Worm (Caenorhabditis elegans) whole organism, L4 larva: ENCODE measurements around the gene hmgr-1.

Experiments
- F49E8.2 ChIP-seq: sonication (generic microtip); optimal IDR thresholded peaks from 2 replicates; lab custom pipeline; 2016; ENCODE audit warnings: missing compliant biosample characterization, mild to moderate bottlenecking, missing genetic modification characterization, borderline replicate concordance
- R02D3.7 ChIP-seq: fragments of 150-350 bp; sonication (generic microtip); optimal IDR thresholded peaks from 3 replicates; lab custom pipeline; 2014; ENCODE audit warnings: missing biosample characterization, missing genetic modification characterization
- T20F7.1 ChIP-seq: fragments of 200-800 bp; sonication (Bioruptor generic); optimal IDR thresholded peaks from 2 replicates; lab custom pipeline; 2018; ENCODE audit warnings: mild to moderate bottlenecking, missing genetic modification characterization, missing compliant biosample characterization
- T26A8.4 ChIP-seq: fragments of 200-800 bp; sonication (Bioruptor generic); IDR thresholded peaks from 2 replicates; pipeline ENCODE4 v1.3.6; 2022; ENCODE audit warnings: missing genetic modification characterization, missing compliant biosample characterization
- Y105C5A.15 ChIP-seq: fragments of 200-800 bp; sonication (Bioruptor generic); IDR thresholded peaks from 2 replicates; pipeline ENCODE4 v1.3.6; 2022; ENCODE audit warnings: missing genetic modification characterization, missing compliant biosample characterization
- ZK546.5 ChIP-seq, 2 experiments: sonication (generic microtip); optimal IDR thresholded peaks; 2 replicates each; lab custom pipeline; 2017; ENCODE audit warnings: missing biosample characterization in 2 of 2, missing genetic modification characterization in 2 of 2
- ama-1 ChIP-seq: fragments of 150-350 bp; optimal IDR thresholded peaks from 2 replicates; lab custom pipeline; 2014; ENCODE audit warnings: inconsistent platforms, mixed read lengths
- ceh-20 ChIP-seq: fragments of 200-800 bp; sonication (Bioruptor generic); IDR thresholded peaks from 2 replicates; pipeline ENCODE4 v1.3.6; 2022; ENCODE audit warnings: missing genetic modification reagents, missing genetic modification characterization, missing compliant biosample characterization
- ceh-28 ChIP-seq: fragments of 150-350 bp; optimal IDR thresholded peaks from 2 replicates; lab custom pipeline; 2014; ENCODE audit warnings: missing biosample characterization, missing genetic modification reagents, missing genetic modification characterization
- ceh-32 ChIP-seq: sonication (generic microtip); optimal IDR thresholded peaks from 2 replicates; lab custom pipeline; 2016; ENCODE audit warnings: mild to moderate bottlenecking, missing genetic modification characterization, missing compliant biosample characterization; ENCODE audit not compliant: poor library complexity
- ceh-62 ChIP-seq: sonication (generic microtip); optimal IDR thresholded peaks from 2 replicates; lab custom pipeline; 2017; ENCODE audit warnings: missing biosample characterization, missing genetic modification characterization
- ceh-82 ChIP-seq: sonication (generic microtip); optimal IDR thresholded peaks from 2 replicates; lab custom pipeline; 2017; ENCODE audit warnings: missing biosample characterization, missing genetic modification characterization
- ces-1 ChIP-seq: fragments of 150-350 bp; sonication (generic microtip); optimal IDR thresholded peaks from 4 replicates; lab custom pipeline; 2014; ENCODE audit warnings: missing biosample characterization, missing genetic modification reagents, missing genetic modification characterization
- cey-2 ChIP-seq: sonication (generic microtip); optimal IDR thresholded peaks from 3 replicates; lab custom pipeline; 2017; ENCODE audit warnings: missing genetic modification characterization, mild to moderate bottlenecking, missing compliant biosample characterization, antibody characterized with exemption, borderline replicate concordance; ENCODE audit not compliant: insufficient read depth
- daf-19 ChIP-seq: fragments of 200-800 bp; sonication (Bioruptor generic); conservative IDR thresholded peaks from 2 replicates; pipeline ENCODE4 v1.3.6; 2022; ENCODE audit warnings: missing genetic modification characterization, missing compliant biosample characterization
- daf-8 ChIP-seq: fragments of 200-800 bp; sonication (Bioruptor generic); IDR thresholded peaks from 2 replicates; pipeline ENCODE4 v1.3.6; 2022; ENCODE audit warnings: missing genetic modification characterization, missing compliant biosample characterization
- dmd-9 ChIP-seq: fragments of 200-800 bp; sonication (Bioruptor generic); IDR thresholded peaks from 2 replicates; pipeline ENCODE4 v1.3.6; 2022; ENCODE audit warnings: missing genetic modification reagents, missing genetic modification characterization, missing compliant biosample characterization
- dpl-1 ChIP-seq: fragments of 150-350 bp; optimal IDR thresholded peaks from 2 replicates; lab custom pipeline; 2014; ENCODE audit warnings: missing biosample characterization, missing genetic modification reagents, missing genetic modification characterization
- duxl-1 ChIP-seq: sonication (generic microtip); optimal IDR thresholded peaks from 2 replicates; lab custom pipeline; 2016; ENCODE audit warnings: mild to moderate bottlenecking, missing genetic modification characterization, moderate library complexity, missing compliant biosample characterization; ENCODE audit not compliant: poor library complexity
- dve-1 ChIP-seq: sonication (generic microtip); optimal IDR thresholded peaks from 2 replicates; lab custom pipeline; 2017; ENCODE audit warnings: antibody characterized with exemption, mild to moderate bottlenecking, missing genetic modification characterization, missing compliant biosample characterization; ENCODE audit not compliant: insufficient read depth
- fkh-10 ChIP-seq: fragments of 150-350 bp; optimal IDR thresholded peaks from 2 replicates; lab custom pipeline; 2014; ENCODE audit warnings: missing biosample characterization, missing genetic modification reagents, missing genetic modification characterization
- hif-1 ChIP-seq, 2 experiments: sonication (generic microtip); optimal IDR thresholded peaks; 2 replicates each; lab custom pipeline; 2016 to 2017; ENCODE audit warnings: missing compliant biosample characterization in 2 of 2, missing genetic modification characterization in 2 of 2, missing genetic modification reagents in 2 of 2, missing genotype in 2 of 2, mild to moderate bottlenecking in 1 of 2
- lin-1 ChIP-seq: fragments of 200-800 bp; sonication (Bioruptor generic); IDR thresholded peaks from 2 replicates; pipeline ENCODE4 v1.3.6; 2022; ENCODE audit warnings: missing genetic modification reagents, missing genetic modification characterization, missing compliant biosample characterization
- lin-13 ChIP-seq: fragments of 150-350 bp; optimal IDR thresholded peaks from 2 replicates; lab custom pipeline; 2014; ENCODE audit warnings: missing biosample characterization, missing genetic modification reagents, missing genetic modification characterization
- lin-15B ChIP-seq: fragments of 150-350 bp; sonication (generic microtip); optimal IDR thresholded peaks from 3 replicates; lab custom pipeline; 2014; ENCODE audit warnings: missing biosample characterization, missing genetic modification characterization
- lin-38 ChIP-seq: fragments of 200-800 bp; sonication (Bioruptor generic); IDR thresholded peaks from 2 replicates; pipeline ENCODE4 v1.3.6; 2022; ENCODE audit warnings: missing genetic modification reagents, missing genetic modification characterization, missing compliant biosample characterization
- mdl-1 ChIP-seq, 2 experiments: fragments of 150-350 bp in 1 of 2; sonication (generic microtip) in 1 of 2; optimal IDR thresholded peaks; 2 replicates each; lab custom pipeline; 2014 to 2017; ENCODE audit warnings: missing biosample characterization in 2 of 2, missing genetic modification characterization in 2 of 2
- mdt-29 ChIP-seq: fragments of 200-800 bp; sonication (Bioruptor generic); IDR thresholded peaks from 2 replicates; pipeline ENCODE4 v1.3.6; 2022; ENCODE audit warnings: missing genetic modification reagents, missing genetic modification characterization, missing compliant biosample characterization
- mep-1 ChIP-seq: fragments of 150-350 bp; sonication (generic microtip); optimal IDR thresholded peaks from 3 replicates; lab custom pipeline; 2014; ENCODE audit warnings: missing biosample characterization, missing genetic modification characterization
- mes-2 ChIP-seq: sonication (generic microtip); optimal IDR thresholded peaks from 2 replicates; lab custom pipeline; 2016; ENCODE audit warnings: missing genotype, mild to moderate bottlenecking, missing genetic modification characterization, missing compliant biosample characterization; ENCODE audit not compliant: poor library complexity, severe bottlenecking
- mxl-2 ChIP-seq: fragments of 200-800 bp; sonication (Bioruptor generic); conservative IDR thresholded peaks from 2 replicates; pipeline ENCODE4 v1.3.6; 2022; ENCODE audit warnings: missing genetic modification reagents, missing genetic modification characterization, missing compliant biosample characterization
- mxl-3 ChIP-seq: fragments of 200-800 bp; sonication (Bioruptor generic); optimal IDR thresholded peaks from 2 replicates; lab custom pipeline; 2018; ENCODE audit warnings: mild to moderate bottlenecking, missing genetic modification characterization, missing compliant biosample characterization
- nhr-10 ChIP-seq: fragments of 150-350 bp; optimal IDR thresholded peaks from 2 replicates; lab custom pipeline; 2014; ENCODE audit warnings: missing biosample characterization, missing genetic modification characterization
- nhr-102 ChIP-seq: sonication (generic microtip); optimal IDR thresholded peaks from 2 replicates; lab custom pipeline; 2016; ENCODE audit warnings: mild to moderate bottlenecking, missing genetic modification characterization, moderate library complexity, missing compliant biosample characterization
- nhr-28 ChIP-seq: fragments of 150-350 bp; optimal IDR thresholded peaks from 2 replicates; lab custom pipeline; 2014; ENCODE audit warnings: missing biosample characterization, missing genetic modification characterization
- nhr-41 ChIP-seq: fragments of 200-800 bp; sonication (Bioruptor generic); IDR thresholded peaks from 2 replicates; pipeline ENCODE4 v1.3.6; 2022; ENCODE audit warnings: missing genetic modification reagents, missing genetic modification characterization, missing compliant biosample characterization
- nhr-42 ChIP-seq: fragments of 200-800 bp; sonication (Bioruptor generic); IDR thresholded peaks from 2 replicates; pipeline ENCODE4 v1.3.6; 2022; ENCODE audit warnings: missing genetic modification characterization, missing compliant biosample characterization
- nhr-48 ChIP-seq: sonication (generic microtip); optimal IDR thresholded peaks from 2 replicates; lab custom pipeline; 2016; ENCODE audit warnings: mild to moderate bottlenecking, missing genetic modification characterization, missing compliant biosample characterization
- nhr-6 ChIP-seq: fragments of 150-350 bp; optimal IDR thresholded peaks from 2 replicates; lab custom pipeline; 2014; ENCODE audit warnings: missing biosample characterization, missing genetic modification characterization
- nhr-77 ChIP-seq: fragments of 150-350 bp; optimal IDR thresholded peaks from 2 replicates; lab custom pipeline; 2014; ENCODE audit warnings: missing biosample characterization, missing genetic modification characterization
- php-3 ChIP-seq: fragments of 200-800 bp; sonication (Bioruptor generic); IDR thresholded peaks from 2 replicates; pipeline ENCODE4 v1.3.6; 2022; ENCODE audit warnings: missing genetic modification reagents, missing genetic modification characterization, missing compliant biosample characterization
- set-16 ChIP-seq: fragments of 200-800 bp; sonication (Bioruptor generic); IDR thresholded peaks from 2 replicates; pipeline ENCODE4 v1.3.6; 2022; ENCODE audit warnings: missing genetic modification reagents, missing genetic modification characterization, missing compliant biosample characterization
- skn-1 ChIP-seq: fragments of 150-350 bp; optimal IDR thresholded peaks from 2 replicates; lab custom pipeline; 2014; ENCODE audit warnings: missing biosample characterization, missing genetic modification characterization
- spr-3 ChIP-seq: fragments of 200-800 bp; sonication (Bioruptor generic); optimal IDR thresholded peaks from 2 replicates; lab custom pipeline; 2018; ENCODE audit warnings: mild to moderate bottlenecking, missing genetic modification characterization, missing compliant biosample characterization
- unc-39 ChIP-seq: sonication (generic microtip); optimal IDR thresholded peaks from 2 replicates; lab custom pipeline; 2017; ENCODE audit warnings: missing biosample characterization, missing genetic modification characterization
- zfp-3 ChIP-seq: fragments of 200-800 bp; sonication (Bioruptor generic); conservative IDR thresholded peaks from 2 replicates; pipeline ENCODE4 v1.3.6; 2022; ENCODE audit warnings: missing genetic modification reagents, missing genetic modification characterization, missing compliant biosample characterization
- zip-11 ChIP-seq: fragments of 200-800 bp; sonication (Bioruptor generic); IDR thresholded peaks from 2 replicates; pipeline ENCODE4 v1.3.6; 2022; ENCODE audit warnings: missing genetic modification characterization, missing compliant biosample characterization
- ztf-11 ChIP-seq: fragments of 150-350 bp; optimal IDR thresholded peaks from 2 replicates; lab custom pipeline; 2014; ENCODE audit warnings: missing biosample characterization, missing genetic modification characterization

hmgr-1 gene

ce11 chrIII:7335220-7335619, 24.1 kb upstream of the hmgr-1 start, which contains the start of gene F56C9.10 (continued):
- no peak for TF ChIP-seq daf-8 (GFP tag; lab: Robert Waterston, UW)
- no peak for TF ChIP-seq unc-39 (tag; lab: Kevin White, UChicago)
- TF ChIP-seq nhr-48 (tag; lab: Kevin White, UChicago), result peak; percentile 77
- TF ChIP-seq Y105C5A.15 (GFP tag; lab: Robert Waterston, UW), result 0 out of 2 replicates have a peak, but pooled peaks have one; percentile 30
- peak; percentile 89 for TF ChIP-seq cey-2 (tag; lab: Kevin White, UChicago)
- TF ChIP-seq lin-15B, result no peak
- TF ChIP-seq hif-1 (tag; optimal IDR thresholded peaks at IDR 0.05; lab: Kevin White, UChicago), result peak in 1 of 2 experiments; percentile 84
- TF ChIP-seq ceh-62 (tag; lab: Kevin White, UChicago), result no peak

- TF ChIP-seq spr-3 (GFP tag; lab: Kevin White, UChicago) (no peak), skn-1 (tag; lab: Kevin White, UChicago) (no peak), ceh-62 (tag; lab: Kevin White, UChicago) (no peak), nhr-28 (tag; lab: Kevin White, UChicago) (peak; percentile 62), mxl-2 (no peak), ces-1 (GFP tag; lab: Kevin White, UChicago) (no peak), php-3 (GFP tag; lab: Robert Waterston, UW) (no peak), ceh-32 (tag; lab: Kevin White, UChicago) (no peak), nhr-6 (peak; percentile 73), ama-1 (lab: Kevin White, UChicago) (peak; percentile 7), daf-19 (GFP tag; lab: Robert Waterston, UW) (no peak), mdl-1 (tag; optimal IDR thresholded peaks at IDR 0.05; lab: Kevin White, UChicago) (peak in 1 of 2 experiments; percentile 55), mep-1 (tag; lab: Kevin White, UChicago) (peak; percentile 53), dve-1 (tag; lab: Kevin White, UChicago) (peak; percentile 85), zfp-3 (GFP tag; lab: Robert Waterston, UW) (peak; percentile 73), nhr-102 (tag; lab: Kevin White, UChicago) (peak; percentile 20), dmd-9 (GFP tag; lab: Robert Waterston, UW) (no peak), nhr-42 (GFP tag; lab: Robert Waterston, UW) (no peak), ceh-20 (GFP tag; lab: Robert Waterston, UW) (no peak), zip-11 (GFP tag; lab: Robert Waterston, UW) (no peak), R02D3.7 (tag; lab: Kevin White, UChicago) (no peak), lin-1 (peak; percentile 57; the same call in 1 of the 2 replicates), lin-13 (GFP tag; lab: Kevin White, UChicago) (no peak), nhr-77 (tag; lab: Kevin White, UChicago) (peak; percentile 50), nhr-10 (tag; lab: Kevin White, UChicago) (no peak), dpl-1 (GFP tag; lab: Kevin White, UChicago) (peak; percentile 64), T26A8.4 (GFP tag; lab: Robert Waterston, UW) (peak; percentile 30; the same call in 1 of the 2 replicates), lin-38 (GFP tag; lab: Robert Waterston, UW) (peak; percentile 86), hif-1 (tag; optimal IDR thresholded peaks at IDR 0.05; lab: Kevin White, UChicago) (peak in 1 of 2 experiments; percentile 77), mes-2 (tag; lab: Kevin White, UChicago) (peak; percentile 78), T20F7.1 (GFP tag; lab: Kevin White, UChicago) (peak; percentile 43), mdt-29 (GFP tag; lab: Robert Waterston, UW) (peak; percentile 68), duxl-1 (no peak), ZK546.5 (tag; optimal IDR thresholded peaks at IDR 0.05; lab: Kevin White, UChicago) (peak in 1 of 2 experiments; percentile 88), fkh-10 (GFP tag; lab: Kevin White, UChicago) (no peak), mxl-3 (GFP tag; lab: Kevin White, UChicago) (peak; percentile 55), set-16 (GFP tag; lab: Robert Waterston, UW) (peak; percentile 40; the same call in 1 of the 2 replicates), nhr-41 (GFP tag; lab: Robert Waterston, UW) (0 out of 2 replicates have a peak, but pooled peaks have one; percentile 35), F49E8.2 (tag; lab: Kevin White, UChicago) (no peak), lin-15B (no peak), Y105C5A.15 (GFP tag; lab: Robert Waterston, UW) (no peak), ceh-28 (no peak), ztf-11 (tag; lab: Kevin White, UChicago) (no peak), ceh-82 (no peak)
These were observed 23.1 kb upstream of the hmgr-1 start, which contains the start of gene gsp-2 for ce11 chrIII:7336214-7336613. Gene gsp-2, plus strand, starts transcription at chrIII:7336587.
